Fruit fly (Drosophila melanogaster): ENCODE measurements around the gene Acbp4.

dm6 chr3L:7157713-7158112 is 29.6 kb upstream of the Acbp4 start, which contains the start of gene CG8620:
- no peak for TF ChIP-seq Hr83 (GFP tag; optimal IDR thresholded peaks at IDR 0.05; ENCODE audit: poor library complexity, severe bottlenecking)
- no peak for TF ChIP-seq dl (GFP tag; optimal IDR thresholded peaks at IDR 0.05; ENCODE audit: insufficient read depth in 1 of 2, partially characterized antibody in 2 of 2)
- TF ChIP-seq Dfd (GFP tag; optimal IDR thresholded peaks at IDR 0.05) = no peak
